Fruit fly (Drosophila melanogaster): ENCODE data around the gene CG5390.

Gene CG5390

DNA sequence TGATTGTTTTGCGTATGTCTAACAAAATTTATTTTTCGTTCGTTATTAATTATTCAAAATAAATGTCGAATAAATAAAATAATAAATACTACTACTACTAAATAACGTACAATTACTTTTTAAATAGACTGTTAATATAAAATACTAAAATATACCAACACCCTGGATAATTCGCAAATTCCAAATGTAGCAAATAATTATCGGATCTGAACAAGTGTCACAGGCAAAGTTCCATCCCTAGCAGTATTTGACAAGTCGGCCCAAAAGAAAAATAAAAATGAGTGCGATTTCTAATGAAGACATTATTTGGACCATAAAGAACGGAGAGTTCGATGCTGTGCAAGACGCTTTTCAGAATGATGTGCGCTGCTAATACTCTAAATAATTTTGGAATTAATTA lies 35.0 kb upstream of the CG5390 start, which contains the start of gene CG31715:
CG31715 (plus strand) TSS at position 212 of the 400 bp plus-strand sequence.
- TF ChIP-seq Pif1A (GFP tag; optimal IDR thresholded peaks at IDR 0.05) (no peak), Snoo (tag; optimal IDR thresholded peaks at IDR 0.05) (peak; percentile 13), gl (tag; optimal IDR thresholded peaks at IDR 0.05) (no peak), CG4496 (GFP tag; IDR thresholded peaks at IDR 0.05) (no peak), CG14655 (GFP tag; optimal IDR thresholded peaks at IDR 0.05) (no peak), Ets98B (GFP tag; IDR thresholded peaks at IDR 0.05) (no peak), CG17806 (tag; optimal IDR thresholded peaks at IDR 0.05) (peak; percentile 7), D1 (tag; optimal IDR thresholded peaks at IDR 0.05) (no peak), CG12605 (GFP tag; IDR thresholded peaks at IDR 0.05) (no peak), CG32121 (GFP tag; IDR thresholded peaks at IDR 0.05) (no peak), CG15710 (tag; optimal IDR thresholded peaks at IDR 0.05) (peak; percentile 6), CG10348 (GFP tag; IDR thresholded peaks at IDR 0.05) (no peak), CG9948 (tag; optimal IDR thresholded peaks at IDR 0.05) (peak; percentile 4)

DNA sequence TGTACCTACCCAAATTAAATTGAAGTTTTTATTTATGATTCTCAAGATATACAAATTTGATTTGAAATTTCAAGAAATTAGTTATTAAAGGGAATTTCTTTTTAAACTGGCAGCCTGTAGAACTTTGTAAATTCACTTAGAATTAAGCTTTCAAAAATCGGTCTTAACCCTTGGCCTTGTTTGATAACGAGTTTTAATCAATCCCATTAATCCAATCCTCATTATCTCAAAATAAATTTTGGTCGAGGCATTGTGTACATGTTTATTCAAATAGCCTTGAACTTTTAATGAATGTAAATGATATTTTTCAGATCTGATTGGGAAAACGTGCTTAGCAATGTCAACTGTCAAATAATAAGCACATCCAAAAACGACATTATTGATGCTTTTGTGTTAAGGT lies 33.4 kb upstream of the CG5390 start:
- TF ChIP-seq CG8301 (tag; optimal IDR thresholded peaks at IDR 0.05), result no peak
- TF ChIP-seq CG13204 (GFP tag; optimal IDR thresholded peaks at IDR 0.05), result no peak
- TF ChIP-seq Snoo (tag; optimal IDR thresholded peaks at IDR 0.05), result no peak
- no peak for TF ChIP-seq CG12605 (GFP tag; IDR thresholded peaks at IDR 0.05)
- TF ChIP-seq CG32121 (GFP tag; IDR thresholded peaks at IDR 0.05), result no peak
- TF ChIP-seq gl (tag; optimal IDR thresholded peaks at IDR 0.05), result no peak

DNA sequence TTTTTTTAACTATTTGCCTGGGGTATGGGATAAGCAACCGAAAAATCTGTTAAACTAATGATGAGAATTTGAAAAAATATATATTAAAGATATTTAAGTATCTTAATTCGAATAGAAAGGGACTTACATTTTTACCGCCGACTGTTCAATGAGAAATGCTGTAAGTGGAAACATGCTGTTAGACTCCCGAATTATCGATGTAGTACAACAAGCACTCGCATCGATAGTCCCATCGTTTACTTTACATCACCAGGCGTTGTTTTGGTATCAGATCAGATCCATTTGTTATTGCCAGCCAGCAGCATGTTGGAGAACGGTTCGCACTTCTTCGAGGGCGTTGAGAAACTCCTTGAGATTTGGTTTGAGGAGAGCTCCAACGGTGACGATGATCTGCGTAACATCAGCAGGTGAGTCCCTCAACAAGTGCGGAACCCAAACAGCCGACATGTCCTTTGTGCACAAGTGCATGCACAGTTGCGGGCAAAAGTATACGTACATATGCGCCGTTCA lies 32.9 kb upstream of the CG5390 start, which contains the start of gene SamDC:
SamDC (plus strand) TSS at position 246 of the 510 bp plus-strand sequence.
- TF ChIP-seq CG15710 (tag; optimal IDR thresholded peaks at IDR 0.05), result peak; percentile 36
- TF ChIP-seq CG8159 (tag; optimal IDR thresholded peaks at IDR 0.05), result peak; percentile 39
- no peak for TF ChIP-seq EcR (GFP tag; optimal IDR thresholded peaks at IDR 0.05)
- TF ChIP-seq Pif1B (GFP tag; optimal IDR thresholded peaks at IDR 0.05), result no peak
- TF ChIP-seq Snoo (tag; optimal IDR thresholded peaks at IDR 0.05), result peak; percentile 25
- peak; percentile 36; the same call in 1 of the 2 replicates for TF ChIP-seq Ets98B (GFP tag; IDR thresholded peaks at IDR 0.05)
- TF ChIP-seq Pif1A (GFP tag; optimal IDR thresholded peaks at IDR 0.05), result peak; percentile 19
- TF ChIP-seq gl (tag; optimal IDR thresholded peaks at IDR 0.05), result no peak
- no peak for TF ChIP-seq CG14655 (GFP tag; optimal IDR thresholded peaks at IDR 0.05)
- no peak for TF ChIP-seq CG4496 (GFP tag; IDR thresholded peaks at IDR 0.05)
- TF ChIP-seq CG9948 (tag; optimal IDR thresholded peaks at IDR 0.05), result peak; percentile 3
- TF ChIP-seq rn (GFP tag; IDR thresholded peaks at IDR 0.05), result no peak
- TF ChIP-seq CG32121 (GFP tag; IDR thresholded peaks at IDR 0.05), result peak; percentile 11; the same call in 1 of the 2 replicates
- no peak for TF ChIP-seq CG17806 (tag; optimal IDR thresholded peaks at IDR 0.05)
- TF ChIP-seq CG12605 (GFP tag; IDR thresholded peaks at IDR 0.05), result 0 out of 2 replicates have a peak, but pooled peaks have one; percentile 23

- TF ChIP-seq fd96Ca (GFP tag; IDR thresholded peaks at IDR 0.05) (no peak), Pif1A (GFP tag; optimal IDR thresholded peaks at IDR 0.05) (no peak), CG8159 (tag; optimal IDR thresholded peaks at IDR 0.05) (no peak), Pif1B (GFP tag; optimal IDR thresholded peaks at IDR 0.05) (peak; percentile 63), rn (GFP tag; IDR thresholded peaks at IDR 0.05) (no peak), CG15710 (tag; optimal IDR thresholded peaks at IDR 0.05) (peak; percentile 14), CG8301 (tag; optimal IDR thresholded peaks at IDR 0.05) (peak; percentile 21), CG10348 (GFP tag; IDR thresholded peaks at IDR 0.05) (no peak), CG14655 (GFP tag; optimal IDR thresholded peaks at IDR 0.05) (no peak), CG4496 (GFP tag; IDR thresholded peaks at IDR 0.05) (no peak), CG32121 (GFP tag; IDR thresholded peaks at IDR 0.05) (peak; percentile 51; the same call in 1 of the 2 replicates), Snoo (tag; optimal IDR thresholded peaks at IDR 0.05) (peak; percentile 30), CG34367 (tag; optimal IDR thresholded peaks at IDR 0.05) (peak; percentile 48), CG9948 (tag; optimal IDR thresholded peaks at IDR 0.05) (peak; percentile 5), CG12605 (GFP tag; IDR thresholded peaks at IDR 0.05) (no peak), CG13204 (GFP tag; optimal IDR thresholded peaks at IDR 0.05) (no peak), CG17806 (tag; optimal IDR thresholded peaks at IDR 0.05) (peak; percentile 28), D1 (tag; optimal IDR thresholded peaks at IDR 0.05) (no peak), gl (tag; optimal IDR thresholded peaks at IDR 0.05) (peak; percentile 28), EcR (GFP tag; optimal IDR thresholded peaks at IDR 0.05) (peak; percentile 84), Ets98B (GFP tag; IDR thresholded peaks at IDR 0.05) (peak; percentile 64; the same call in 1 of the 2 replicates)
These were observed 28.5 kb upstream of the CG5390 start for dm6 chr2L:10334854-10335277.

DNA sequence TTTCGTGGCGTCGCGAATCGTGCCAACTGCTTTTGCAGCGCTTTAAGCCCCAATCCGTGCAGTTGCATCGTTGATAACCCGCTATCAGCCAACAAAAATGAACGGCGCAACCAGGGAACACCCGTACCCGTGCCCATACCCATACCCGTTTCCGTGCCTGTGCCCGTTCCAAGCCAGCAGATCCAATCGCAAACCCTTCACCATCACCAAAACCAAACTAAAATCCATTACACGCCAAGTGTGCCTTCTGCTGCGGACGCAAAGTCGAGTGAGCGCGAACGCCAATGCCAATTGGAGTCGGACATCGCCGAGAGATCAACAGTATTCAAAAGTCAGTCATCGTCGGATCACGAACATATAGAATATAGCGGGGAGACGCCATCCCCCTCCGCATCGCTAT lies 27.8 kb upstream of the CG5390 start:
- TF ChIP-seq CG17806 (tag; optimal IDR thresholded peaks at IDR 0.05) (no peak), CG15710 (tag; optimal IDR thresholded peaks at IDR 0.05) (no peak), CG14655 (GFP tag; optimal IDR thresholded peaks at IDR 0.05) (no peak)

- TF ChIP-seq D1 (tag; optimal IDR thresholded peaks at IDR 0.05) (no peak), CG12605 (GFP tag; IDR thresholded peaks at IDR 0.05) (no peak), fd96Ca (GFP tag; IDR thresholded peaks at IDR 0.05) (no peak), rn (GFP tag; IDR thresholded peaks at IDR 0.05) (no peak), CG8159 (tag; optimal IDR thresholded peaks at IDR 0.05) (no peak), Ets98B (GFP tag; IDR thresholded peaks at IDR 0.05) (no peak), gl (tag; optimal IDR thresholded peaks at IDR 0.05) (no peak), CG9948 (tag; optimal IDR thresholded peaks at IDR 0.05) (no peak), CG14655 (GFP tag; optimal IDR thresholded peaks at IDR 0.05) (no peak)
These were observed 26.9 kb upstream of the CG5390 start, which contains the start of gene GATAd for dm6 chr2L:10333091-10333991. Gene GATAd, plus strand, starts transcription at chr2L:10333734.
